Fruit fly (Drosophila melanogaster): ENCODE measurements around the gene CG34263.
A peak's percentile ranks its signal among the peaks of the same experiment; 100 is the strongest.

CG34263 gene

DNA sequence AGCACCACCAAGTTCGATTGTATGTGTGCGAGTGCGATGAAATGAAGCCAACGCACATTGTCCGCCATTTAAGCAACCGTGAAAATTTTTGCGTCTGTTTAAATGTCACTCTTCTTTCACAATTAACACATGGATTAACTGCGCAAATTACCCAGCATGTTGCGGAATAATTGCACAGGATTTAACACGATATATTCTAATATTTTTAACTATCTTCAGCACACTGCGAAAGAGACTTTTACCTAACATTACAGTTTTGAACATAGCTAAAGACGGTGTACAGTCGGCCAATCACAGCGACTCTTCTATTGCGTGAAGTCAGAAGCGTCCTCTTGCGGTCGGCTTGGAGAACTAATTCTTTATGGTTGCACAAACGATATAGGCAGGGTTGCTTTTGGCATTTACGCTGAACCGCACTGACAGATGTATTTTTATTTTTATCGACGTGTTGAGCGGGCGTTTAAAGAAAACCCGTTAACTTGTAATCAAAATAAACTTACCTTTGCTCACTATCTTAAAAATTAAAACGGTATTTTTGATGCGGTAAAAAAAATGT is 19.0 kb downstream of the CG34263 start (continued):
- TF ChIP-seq Gug (GFP tag; IDR thresholded peaks at IDR 0.05) (no peak), sug (tag; optimal IDR thresholded peaks at IDR 0.05) (no peak), maf-S (GFP tag; optimal IDR thresholded peaks at IDR 0.05) (no peak), D (optimal IDR thresholded peaks at IDR 0.05) (no peak), D (GFP tag; optimal IDR thresholded peaks at IDR 0.05) (no peak), Ravus (GFP tag; IDR thresholded peaks at IDR 0.05) (no peak), CG1647 (GFP tag; optimal IDR thresholded peaks at IDR 0.05) (no peak), CG6272 (GFP tag; IDR thresholded peaks at IDR 0.05) (no peak), zen2 (GFP tag; IDR thresholded peaks at IDR 0.05; ENCODE audit: partially characterized antibody) (peak; percentile 41; the same call in 2 of the 3 replicates), ci (GFP tag; IDR thresholded peaks at IDR 0.05) (peak; percentile 84), mam (GFP tag; optimal IDR thresholded peaks at IDR 0.05) (peak; percentile 41), Side (GFP tag; optimal IDR thresholded peaks at IDR 0.05) (peak; percentile 54), CG8924 (tag; optimal IDR thresholded peaks at IDR 0.05) (no peak), CG2889 (GFP tag; IDR thresholded peaks at IDR 0.05) (no peak), CG18262 (tag; optimal IDR thresholded peaks at IDR 0.05) (no peak), NC2α (GFP tag; optimal IDR thresholded peaks at IDR 0.05) (no peak), ase (GFP tag; IDR thresholded peaks at IDR 0.05) (peak; percentile 61; the same call in 1 of the 3 replicates), CG12071 (GFP tag; optimal IDR thresholded peaks at IDR 0.05) (no peak), CrebB (tag; optimal IDR thresholded peaks at IDR 0.05) (no peak), az2 (GFP tag; optimal IDR thresholded peaks at IDR 0.05) (peak; percentile 6), gsb (GFP tag; IDR thresholded peaks at IDR 0.05) (peak; percentile 45; the same call in 1 of the 2 replicates), CG4424 (GFP tag; optimal IDR thresholded peaks at IDR 0.05) (no peak), sisA (GFP tag; IDR thresholded peaks at IDR 0.05) (no peak), CG8388 (GFP tag; optimal IDR thresholded peaks at IDR 0.05) (no peak), ERR (GFP tag; optimal IDR thresholded peaks at IDR 0.05) (peak; percentile 24), Fer3 (tag; optimal IDR thresholded peaks at IDR 0.05) (no peak), scrt (GFP tag; optimal IDR thresholded peaks at IDR 0.05) (no peak), Vsx1 (GFP tag; optimal IDR thresholded peaks at IDR 0.05) (no peak), ssp (GFP tag; IDR thresholded peaks at IDR 0.05) (peak; percentile 61), trem (tag; optimal IDR thresholded peaks at IDR 0.05) (peak; percentile 83), dysf (GFP tag; IDR thresholded peaks at IDR 0.05) (peak; percentile 53; the same call in 2 of the 3 replicates), CG17361 (GFP tag; IDR thresholded peaks at IDR 0.05) (no peak; the same call in 2 of the 3 replicates), PHDP (tag; optimal IDR thresholded peaks at IDR 0.05) (no peak), Ets65A (GFP tag) (peak; percentile 96), CG6813 (GFP tag; optimal IDR thresholded peaks at IDR 0.05) (no peak), CG32772 (GFP tag; IDR thresholded peaks at IDR 0.05) (no peak), luna (GFP tag; optimal IDR thresholded peaks at IDR 0.05) (no peak), CG3995 (GFP tag; optimal IDR thresholded peaks at IDR 0.05) (peak; percentile 20), stc (GFP tag; IDR thresholded peaks at IDR 0.05) (no peak), CG12219 (GFP tag; optimal IDR thresholded peaks at IDR 0.05) (no peak), HLHmδ (GFP tag; optimal IDR thresholded peaks at IDR 0.05) (no peak), CG33213 (GFP tag; optimal IDR thresholded peaks at IDR 0.05) (peak; percentile 89), CG6175 (GFP tag; IDR thresholded peaks at IDR 0.05) (no peak), Oaz (GFP tag; IDR thresholded peaks at IDR 0.05) (peak; percentile 10; the same call in 1 of the 2 replicates), Ptx1 (GFP tag; IDR thresholded peaks at IDR 0.05) (peak; percentile 22; the same call in 1 of the 2 replicates), Hand (GFP tag; optimal IDR thresholded peaks at IDR 0.05) (no peak), MTF-1 (GFP tag; optimal IDR thresholded peaks at IDR 0.05; ENCODE audit: borderline replicate concordance) (no peak), CG2678 (tag; optimal IDR thresholded peaks at IDR 0.05) (no peak), CG18011 (GFP tag; optimal IDR thresholded peaks at IDR 0.05) (no peak), CG11696 (GFP tag; IDR thresholded peaks at IDR 0.05) (no peak), CG30020 (tag; optimal IDR thresholded peaks at IDR 0.05) (peak; percentile 73), ab (GFP tag; optimal IDR thresholded peaks at IDR 0.05) (peak; percentile 48)

All from whole organism, embryonic.